Fruit fly (Drosophila melanogaster) whole organism, embryonic: ENCODE results near the gene CG1309.

Source experiments
- B-H2 ChIP-seq: fragments of 200-800 bp; sonication (Bioruptor generic); optimal IDR thresholded peaks from 2 replicates; lab custom pipeline; 2018; ENCODE audit warnings: missing biosample characterization, mild to moderate bottlenecking, missing genetic modification characterization
- BtbVII ChIP-seq: fragments of 200-800 bp; sonication (Bioruptor generic); optimal IDR thresholded peaks from 3 replicates; lab custom pipeline; 2017; ENCODE audit warnings: missing biosample characterization, mild to moderate bottlenecking, missing genetic modification characterization
- CG1024 ChIP-seq: fragments of 200-800 bp; sonication (Bioruptor generic); IDR thresholded peaks from 2 replicates; pipeline ENCODE4 v1.3.6; 2022; ENCODE audit warnings: missing biosample characterization, missing genetic modification characterization
- CG10267 ChIP-seq: fragments of 200-800 bp; sonication (Bioruptor generic); optimal IDR thresholded peaks from 2 replicates; lab custom pipeline; 2018; ENCODE audit warnings: missing biosample characterization, mild to moderate bottlenecking, missing genetic modification characterization, moderate library complexity
- CG10431 ChIP-seq: fragments of 200-800 bp; sonication (Bioruptor generic); optimal IDR thresholded peaks from 3 replicates; lab custom pipeline; 2018; ENCODE audit warnings: missing biosample characterization, mild to moderate bottlenecking, missing genetic modification characterization
- CG12155 ChIP-seq: fragments of 200-800 bp; sonication (Bioruptor generic); optimal IDR thresholded peaks from 3 replicates; lab custom pipeline; 2016; ENCODE audit warnings: missing biosample characterization, missing genetic modification characterization
- CG14014 ChIP-seq: fragments of 200-800 bp; sonication (Bioruptor generic); IDR thresholded peaks from 2 replicates; pipeline ENCODE4 v1.3.6; 2022; ENCODE audit warnings: missing biosample characterization, missing genetic modification characterization
- CG14710 ChIP-seq: fragments of 200-800 bp; sonication (Bioruptor generic); optimal IDR thresholded peaks from 3 replicates; lab custom pipeline; 2019; ENCODE audit warnings: missing biosample characterization, mild to moderate bottlenecking, missing genetic modification characterization, moderate library complexity
- CG17568 ChIP-seq: fragments of 200-800 bp; sonication (Bioruptor generic); optimal IDR thresholded peaks from 2 replicates; lab custom pipeline; 2018; ENCODE audit warnings: missing biosample characterization, mild to moderate bottlenecking, missing genetic modification characterization, moderate library complexity
- CG2202 ChIP-seq: fragments of 200-800 bp; sonication (Bioruptor generic); optimal IDR thresholded peaks from 2 replicates; lab custom pipeline; 2018; ENCODE audit warnings: missing biosample characterization, mild to moderate bottlenecking, missing genetic modification characterization
- CG2712 ChIP-seq: fragments of 200-800 bp; optimal IDR thresholded peaks from 3 replicates; lab custom pipeline; 2019; ENCODE audit warnings: missing biosample characterization, mild to moderate bottlenecking, missing genetic modification characterization, moderate library complexity
- CG30020 ChIP-seq: fragments of 200-800 bp; optimal IDR thresholded peaks from 2 replicates; lab custom pipeline; 2019; ENCODE audit warnings: missing biosample characterization, mild to moderate bottlenecking, missing genetic modification characterization, moderate library complexity
- CG4360 ChIP-seq: fragments of 200-800 bp; sonication (Bioruptor generic); IDR thresholded peaks from 2 replicates; pipeline ENCODE4 v1.3.6; 2022; ENCODE audit warnings: missing biosample characterization, missing genetic modification characterization
- CG43689 ChIP-seq: fragments of 200-800 bp; sonication (Bioruptor generic); IDR thresholded peaks from 2 replicates; pipeline ENCODE4 v1.3.6; 2022; ENCODE audit warnings: missing biosample characterization, missing genetic modification characterization
- CG7745 ChIP-seq: fragments of 200-800 bp; sonication (Bioruptor generic); optimal IDR thresholded peaks from 2 replicates; lab custom pipeline; 2018; ENCODE audit warnings: missing biosample characterization, mild to moderate bottlenecking, missing genetic modification characterization, moderate library complexity
- CG7987 ChIP-seq: fragments of 200-800 bp; sonication (Bioruptor generic); optimal IDR thresholded peaks from 2 replicates; lab custom pipeline; 2018; ENCODE audit warnings: missing biosample characterization, mild to moderate bottlenecking, missing genetic modification characterization, moderate library complexity
- CG9727 ChIP-seq: fragments of 200-800 bp; sonication (Bioruptor generic); optimal IDR thresholded peaks from 3 replicates; lab custom pipeline; 2017; ENCODE audit warnings: missing biosample characterization, mild to moderate bottlenecking, missing genetic modification characterization
- CTCF ChIP-seq: fragments of 200-800 bp; sonication (Bioruptor generic); optimal IDR thresholded peaks from 2 replicates; lab custom pipeline; 2017; ENCODE audit warnings: missing biosample characterization, mild to moderate bottlenecking, missing genetic modification characterization, moderate library complexity
- CrebB ChIP-seq: fragments of 200-800 bp; sonication (Bioruptor generic); optimal IDR thresholded peaks from 3 replicates; lab custom pipeline; 2018; ENCODE audit warnings: missing biosample characterization, mild to moderate bottlenecking, missing genetic modification characterization
- Deaf1 ChIP-seq: fragments of 200-800 bp; optimal IDR thresholded peaks from 3 replicates; lab custom pipeline; 2019; ENCODE audit warnings: missing biosample characterization, mild to moderate bottlenecking, missing genetic modification characterization, moderate library complexity
- Doc2 ChIP-seq: fragments of 200-800 bp; sonication (Bioruptor generic); IDR thresholded peaks from 2 replicates; pipeline ENCODE4 v1.3.6; 2022; ENCODE audit warnings: missing biosample characterization, missing genetic modification characterization
- Dp ChIP-seq: fragments of 200-800 bp; sonication (Bioruptor generic); optimal IDR thresholded peaks from 2 replicates; lab custom pipeline; 2018; ENCODE audit warnings: missing biosample characterization, mild to moderate bottlenecking, missing genetic modification characterization, moderate library complexity
- Drgx ChIP-seq: fragments of 200-800 bp; sonication (Bioruptor generic); IDR thresholded peaks from 2 replicates; pipeline ENCODE4 v1.3.6; 2022; ENCODE audit warnings: missing biosample characterization, missing genetic modification characterization
- E2f1 ChIP-seq: fragments of 200-800 bp; sonication (Bioruptor generic); IDR thresholded peaks from 2 replicates; pipeline ENCODE4 v1.3.6; 2022; ENCODE audit warnings: missing biosample characterization, missing genetic modification characterization
- Fer2 ChIP-seq: fragments of 200-800 bp; sonication (Bioruptor generic); optimal IDR thresholded peaks from 2 replicates; lab custom pipeline; 2018; ENCODE audit warnings: missing biosample characterization, mild to moderate bottlenecking, missing genetic modification characterization, moderate library complexity
- Fer3 ChIP-seq: fragments of 200-800 bp; sonication (Bioruptor generic); optimal IDR thresholded peaks from 2 replicates; lab custom pipeline; 2018; ENCODE audit warnings: missing biosample characterization, mild to moderate bottlenecking, missing genetic modification characterization, moderate library complexity
- Hey ChIP-seq: fragments of 200-800 bp; sonication (Bioruptor generic); optimal IDR thresholded peaks from 3 replicates; lab custom pipeline; 2018; ENCODE audit warnings: missing biosample characterization, mild to moderate bottlenecking, missing genetic modification characterization
- Kr ChIP-seq: fragments of 200-800 bp; sonication (Bioruptor generic); optimal IDR thresholded peaks from 2 replicates; lab custom pipeline; 2017; ENCODE audit warnings: missing biosample characterization, mild to moderate bottlenecking, missing genetic modification characterization
- Myb ChIP-seq: fragments of 200-800 bp; sonication (Bioruptor generic); optimal IDR thresholded peaks from 2 replicates; lab custom pipeline; 2016; ENCODE audit warnings: missing biosample characterization, missing genetic modification characterization
- NC2α ChIP-seq: fragments of 200-800 bp; sonication (Bioruptor generic); optimal IDR thresholded peaks from 2 replicates; lab custom pipeline; 2016; ENCODE audit warnings: missing biosample characterization, missing genetic modification characterization
- Nf-YB ChIP-seq: fragments of 200-800 bp; sonication (Bioruptor generic); optimal IDR thresholded peaks from 3 replicates; lab custom pipeline; 2019; ENCODE audit warnings: missing biosample characterization, mild to moderate bottlenecking, missing genetic modification characterization, moderate library complexity
- Scr ChIP-seq: fragments of 200-800 bp; sonication (Bioruptor generic); IDR thresholded peaks from 2 replicates; pipeline ENCODE4 v1.3.6; 2022; ENCODE audit warnings: missing biosample characterization, missing genetic modification characterization; ENCODE audit not compliant: partially characterized antibody
- Tbp ChIP-seq: fragments of >200 bp; optimal IDR thresholded peaks from 2 replicates; lab custom pipeline; 2018; ENCODE audit warnings: missing biosample characterization, missing genetic modification characterization
- Vsx1 ChIP-seq: fragments of 200-800 bp; sonication (Bioruptor generic); optimal IDR thresholded peaks from 2 replicates; lab custom pipeline; 2017; ENCODE audit warnings: missing biosample characterization, mild to moderate bottlenecking, missing genetic modification characterization, missing genetic modification reagents
- ap ChIP-seq: fragments of 200-800 bp; sonication (Bioruptor generic); IDR thresholded peaks from 2 replicates; pipeline ENCODE4 v1.3.6; 2022; ENCODE audit warnings: missing biosample characterization, missing genetic modification characterization
- az2 ChIP-seq: fragments of 200-800 bp; sonication (Bioruptor generic); optimal IDR thresholded peaks from 3 replicates; lab custom pipeline; 2016; ENCODE audit warnings: missing biosample characterization, missing genetic modification characterization
- cad ChIP-seq: fragments of >200 bp; optimal IDR thresholded peaks from 2 replicates; lab custom pipeline; 2017; ENCODE audit warnings: missing biosample characterization, missing genetic modification characterization
- crol ChIP-seq: fragments of 200-800 bp; sonication (Bioruptor generic); IDR thresholded peaks from 2 replicates; pipeline ENCODE4 v1.3.6; 2022; ENCODE audit warnings: missing biosample characterization, missing genetic modification characterization
- danr ChIP-seq: fragments of 200-800 bp; sonication (Bioruptor generic); IDR thresholded peaks from 2 replicates; pipeline ENCODE4 v1.3.6; 2022; ENCODE audit warnings: missing biosample characterization, missing genetic modification characterization
- ftz-f1 ChIP-seq: fragments of 200-800 bp; sonication (Bioruptor generic); optimal IDR thresholded peaks from 2 replicates; lab custom pipeline; 2016; ENCODE audit warnings: missing biosample characterization, missing genetic modification characterization
- ham ChIP-seq: fragments of 200-800 bp; sonication (Bioruptor generic); IDR thresholded peaks from 2 replicates; pipeline ENCODE4 v1.3.6; 2022; ENCODE audit warnings: missing biosample characterization, missing genetic modification characterization
- her ChIP-seq: fragments of 200-800 bp; sonication (Bioruptor generic); optimal IDR thresholded peaks from 2 replicates; lab custom pipeline; 2016; ENCODE audit warnings: missing biosample characterization, missing genetic modification characterization
- jing ChIP-seq: fragments of 200-800 bp; sonication (Bioruptor generic); optimal IDR thresholded peaks from 2 replicates; lab custom pipeline; 2018; ENCODE audit warnings: missing biosample characterization, mild to moderate bottlenecking, missing genetic modification characterization
- mld ChIP-seq: fragments of 200-800 bp; sonication (Bioruptor generic); IDR thresholded peaks from 3 replicates; pipeline ENCODE4 v1.3.6; 2022; ENCODE audit warnings: missing biosample characterization, missing genetic modification characterization; ENCODE audit not compliant: partially characterized antibody
- nau ChIP-seq: fragments of 200-800 bp; sonication (Bioruptor generic); optimal IDR thresholded peaks from 3 replicates; lab custom pipeline; 2017; ENCODE audit warnings: missing biosample characterization, mild to moderate bottlenecking, missing genetic modification characterization, missing genetic modification reagents
- otp ChIP-seq: fragments of 200-800 bp; sonication (Bioruptor generic); IDR thresholded peaks from 3 replicates; pipeline ENCODE4, ENCODE4 v1.3.6; 2022; ENCODE audit warnings: missing biosample characterization, missing genetic modification characterization
- pita ChIP-seq: fragments of 200-800 bp; sonication (Bioruptor generic); optimal IDR thresholded peaks from 2 replicates; lab custom pipeline; 2017; ENCODE audit warnings: missing biosample characterization, mild to moderate bottlenecking, missing genetic modification characterization
- repo ChIP-seq: fragments of 200-800 bp; sonication (Bioruptor generic); optimal IDR thresholded peaks from 2 replicates; lab custom pipeline; 2016; ENCODE audit warnings: missing biosample characterization, missing genetic modification characterization
- row ChIP-seq: fragments of 200-800 bp; sonication (Bioruptor generic); IDR thresholded peaks from 3 replicates; pipeline ENCODE4 v1.3.6; 2022; ENCODE audit warnings: missing biosample characterization, missing genetic modification characterization
- tap ChIP-seq: fragments of 200-800 bp; optimal IDR thresholded peaks from 3 replicates; lab custom pipeline; 2019; ENCODE audit warnings: missing biosample characterization, mild to moderate bottlenecking, missing genetic modification characterization, moderate library complexity
- trem ChIP-seq: fragments of 200-800 bp; optimal IDR thresholded peaks from 3 replicates; lab custom pipeline; 2019; ENCODE audit warnings: missing biosample characterization, mild to moderate bottlenecking, missing genetic modification characterization, moderate library complexity
- trh ChIP-seq: fragments of 200-800 bp; sonication (Bioruptor generic); optimal IDR thresholded peaks from 2 replicates; lab custom pipeline; 2016; ENCODE audit warnings: missing biosample characterization, missing genetic modification characterization
- usp ChIP-seq: fragments of >200 bp; optimal IDR thresholded peaks from 2 replicates; lab custom pipeline; 2017; ENCODE audit warnings: missing biosample characterization, missing genetic modification characterization

Gene CG1309

dm6 chr3L:4288591-4289056, 29.4 kb downstream of the CG1309 start, which contains the start of gene Hexo1 (continued):
- TF ChIP-seq CrebB (tag; lab: Kevin White, UChicago) (peak; percentile 23), tap (tag; lab: Kevin White, UChicago) (no peak), mld (GFP tag; lab: Robert Waterston, UW) (no peak), Dp (no peak), CG9727 (GFP tag; lab: Kevin White, UChicago) (no peak), CG7745 (tag; lab: Kevin White, UChicago) (no peak), Deaf1 (no peak), ap (GFP tag; lab: Robert Waterston, UW) (no peak), CG10431 (GFP tag; lab: Kevin White, UChicago) (no peak), CG1024 (GFP tag; lab: Robert Waterston, UW) (no peak), CG2712 (tag; lab: Kevin White, UChicago) (peak; percentile 38), Scr (GFP tag; lab: Robert Waterston, UW) (no peak), otp (no peak), NC2α (GFP tag; lab: Kevin White, UChicago) (no peak), Hey (tag; lab: Kevin White, UChicago) (no peak), CG2202 (tag; lab: Kevin White, UChicago) (no peak), CG17568 (GFP tag; lab: Kevin White, UChicago) (no peak), Fer3 (tag; lab: Kevin White, UChicago) (peak; percentile 25), CG43689 (GFP tag; lab: Robert Waterston, UW) (no peak), Tbp (GFP tag; lab: Kevin White, UChicago) (no peak), CG10267 (tag; lab: Kevin White, UChicago) (peak; percentile 8), CG30020 (no peak), E2f1 (no peak), trem (tag; lab: Kevin White, UChicago) (no peak), jing (GFP tag; lab: Kevin White, UChicago) (no peak), Fer2 (tag; lab: Kevin White, UChicago) (no peak), CTCF (no peak), BtbVII (GFP tag; lab: Kevin White, UChicago) (peak; percentile 21), usp (no peak), danr (GFP tag; lab: Robert Waterston, UW) (no peak), pita (no peak), crol (GFP tag; lab: Robert Waterston, UW) (no peak), az2 (GFP tag; lab: Kevin White, UChicago) (no peak), CG14014 (GFP tag; lab: Robert Waterston, UW) (0 out of 2 replicates have a peak, but pooled peaks have one; percentile 16), Drgx (GFP tag; lab: Robert Waterston, UW) (0 out of 2 replicates have a peak, but pooled peaks have one; percentile 15), Kr (GFP tag; lab: Kevin White, UChicago) (no peak), B-H2 (GFP tag; lab: Kevin White, UChicago) (no peak), CG12155 (GFP tag; lab: Kevin White, UChicago) (no peak), her (GFP tag; lab: Kevin White, UChicago) (no peak), nau (GFP tag; lab: Kevin White, UChicago) (no peak), CG14710 (tag; lab: Kevin White, UChicago) (no peak), Myb (no peak), Doc2 (GFP tag; lab: Robert Waterston, UW) (no peak), Nf-YB (no peak), cad (GFP tag; lab: Kevin White, UChicago) (no peak), repo (no peak), ham (no peak), trh (no peak), CG4360 (no peak), row (GFP tag; lab: Robert Waterston, UW) (peak; percentile 79), ftz-f1 (GFP tag; lab: Kevin White, UChicago) (no peak), Vsx1 (GFP tag; lab: Kevin White, UChicago) (no peak), CG7987 (GFP tag; lab: Kevin White, UChicago) (no peak)
